Worm (Caenorhabditis elegans): ENCODE results near the gene C06E4.1.

C06E4.1 gene

DNA sequence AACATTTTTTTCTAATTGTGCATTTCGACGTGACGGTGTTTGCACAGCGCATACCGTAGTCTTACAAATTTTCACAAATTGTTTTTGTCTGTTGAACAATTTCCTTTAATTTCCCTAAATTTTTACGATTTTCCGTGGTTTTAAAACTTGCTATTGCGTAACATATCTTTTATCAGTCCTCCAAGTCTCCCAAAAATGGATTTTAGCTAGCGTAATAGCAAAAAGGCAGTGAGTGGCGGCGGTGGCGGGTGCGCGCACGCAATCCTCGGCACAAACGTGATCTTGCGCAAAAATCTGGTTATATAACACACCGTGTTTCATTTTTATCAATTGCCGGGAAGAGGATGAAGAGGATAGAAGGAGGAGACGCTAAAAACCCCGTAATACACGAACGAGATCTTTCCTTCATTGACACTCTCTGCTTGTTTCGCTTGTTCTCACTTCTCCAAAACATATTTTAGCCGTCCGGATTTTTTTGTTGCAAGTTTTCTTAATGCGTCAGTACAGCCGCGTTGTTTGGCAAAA lies 46.7 kb upstream of the C06E4.1 start:
- no peak for TF ChIP-seq madf-10 (tag; optimal IDR thresholded peaks at IDR 0.05)
- TF ChIP-seq fkh-3 (tag; optimal IDR thresholded peaks at IDR 0.05): no peak
- TF ChIP-seq nhr-90 (tag; optimal IDR thresholded peaks at IDR 0.05): no peak
- peak; percentile 21 for TF ChIP-seq lsl-1 (GFP tag; optimal IDR thresholded peaks at IDR 0.05)
- TF ChIP-seq mxl-1 (tag; optimal IDR thresholded peaks at IDR 0.05): no peak
- TF ChIP-seq B0261.1 (tag; optimal IDR thresholded peaks at IDR 0.05): no peak
- TF ChIP-seq cebp-1 (GFP tag; IDR thresholded peaks at IDR 0.05): no peak
- no peak for TF ChIP-seq cebp-1 (tag; optimal IDR thresholded peaks at IDR 0.05)
- no peak for TF ChIP-seq tbx-9 (tag; optimal IDR thresholded peaks at IDR 0.05; ENCODE audit: borderline replicate concordance)
- TF ChIP-seq aptf-2 (GFP tag; conservative IDR thresholded peaks at IDR 0.05): no peak
- TF ChIP-seq F57C9.4 (tag; optimal IDR thresholded peaks at IDR 0.05): peak; percentile 14
- TF ChIP-seq K11D2.4 (GFP tag; IDR thresholded peaks at IDR 0.05): no peak
- no peak for TF ChIP-seq aptf-3 (GFP tag; IDR thresholded peaks at IDR 0.05)
- TF ChIP-seq ccch-3 (GFP tag; optimal IDR thresholded peaks at IDR 0.05): no peak
- TF ChIP-seq attf-3 (GFP tag; conservative IDR thresholded peaks at IDR 0.05): no peak
- TF ChIP-seq dox-1 (GFP tag; IDR thresholded peaks at IDR 0.05): peak; percentile 25; the same call in 1 of the 2 replicates
- TF ChIP-seq nfya-2 (GFP tag; IDR thresholded peaks at IDR 0.05): no peak
- no peak for TF ChIP-seq attf-6 (GFP tag; IDR thresholded peaks at IDR 0.05)
- no peak for TF ChIP-seq repo-1 (tag; optimal IDR thresholded peaks at IDR 0.05)
- no peak for TF ChIP-seq ZK185.1 (tag; optimal IDR thresholded peaks at IDR 0.05; ENCODE audit: poor library complexity, severe bottlenecking)
- no peak for TF ChIP-seq zfh-2 (GFP tag; conservative IDR thresholded peaks at IDR 0.05)
- no peak for TF ChIP-seq K12H6.12 (tag; optimal IDR thresholded peaks at IDR 0.05)
- TF ChIP-seq snpc-1.1 (tag; optimal IDR thresholded peaks at IDR 0.05; ENCODE audit: insufficient read depth): no peak
- no peak for TF ChIP-seq ztf-28 (GFP tag; IDR thresholded peaks at IDR 0.05)
- TF ChIP-seq athp-1 (tag; optimal IDR thresholded peaks at IDR 0.05): no peak

DNA sequence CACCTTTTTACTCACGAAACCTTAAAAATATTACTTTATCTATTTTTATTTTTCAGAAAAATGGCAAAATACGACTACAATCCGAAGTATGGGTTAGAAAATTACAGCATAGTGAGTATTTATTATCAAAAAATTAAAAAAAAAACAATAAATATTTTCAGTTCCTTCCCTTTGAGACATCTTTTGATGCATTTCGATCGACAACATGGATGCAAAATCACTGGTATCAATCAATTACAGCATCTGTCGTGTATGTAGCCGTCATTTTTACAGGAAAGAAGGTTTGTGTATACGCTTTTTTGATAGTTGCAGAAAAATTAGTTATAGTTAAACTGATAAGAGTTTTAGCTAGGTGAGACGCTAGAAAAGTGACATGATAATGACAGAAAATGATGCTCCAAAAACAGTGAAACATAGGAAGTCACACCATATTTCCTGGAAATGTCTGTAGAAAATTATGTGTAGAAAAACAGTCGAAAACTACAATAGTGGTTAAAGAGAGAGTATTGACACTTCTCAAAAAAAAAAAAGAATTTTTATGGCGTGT lies 45.3 kb upstream of the C06E4.1 start, which contains the start of gene elo-3:
TSS of gene elo-3 (plus strand) at position 51 of the 547 bp plus-strand sequence.
- 0 out of 2 replicates have a peak, but pooled peaks have one; percentile 26 for TF ChIP-seq nfyb-1 (GFP tag; IDR thresholded peaks at IDR 0.05)
- no peak for TF ChIP-seq repo-1 (tag; optimal IDR thresholded peaks at IDR 0.05)
- TF ChIP-seq let-607 (tag; optimal IDR thresholded peaks at IDR 0.05): peak in 1 of 2 experiments; percentile 3
- no peak for TF ChIP-seq bed-2 (GFP tag; IDR thresholded peaks at IDR 0.05)
- TF ChIP-seq nhr-80 (tag; optimal IDR thresholded peaks at IDR 0.05): peak; percentile 83

ce11 chrIV:7240564-7240963 lies 42.5 kb upstream of the C06E4.1 start:
- TF ChIP-seq F22D6.2 (tag; optimal IDR thresholded peaks at IDR 0.05) (no peak), ztf-22 (GFP tag; optimal IDR thresholded peaks at IDR 0.05) (no peak), gei-17 (GFP tag; optimal IDR thresholded peaks at IDR 0.05) (no peak), F52B5.7 (tag; optimal IDR thresholded peaks at IDR 0.05) (peak; percentile 59), egrh-3 (GFP tag; IDR thresholded peaks at IDR 0.05) (no peak), xnd-1 (tag; optimal IDR thresholded peaks at IDR 0.05) (no peak), madf-6 (GFP tag; IDR thresholded peaks at IDR 0.05) (peak; percentile 18; the same call in 1 of the 2 replicates), Y53F4B.3 (GFP tag; IDR thresholded peaks at IDR 0.05) (no peak), die-1 (tag; optimal IDR thresholded peaks at IDR 0.05) (no peak), dpff-1 (tag; optimal IDR thresholded peaks at IDR 0.05) (peak; percentile 53), pbrm-1 (GFP tag; IDR thresholded peaks at IDR 0.05) (no peak), Y67H2A.10 (GFP tag; conservative IDR thresholded peaks at IDR 0.05) (no peak), tbx-9 (tag; optimal IDR thresholded peaks at IDR 0.05; ENCODE audit: borderline replicate concordance) (no peak), F39B2.1 (GFP tag; IDR thresholded peaks at IDR 0.05) (no peak), sptf-2 (GFP tag; optimal IDR thresholded peaks at IDR 0.05) (no peak), ZK185.1 (tag; optimal IDR thresholded peaks at IDR 0.05; ENCODE audit: poor library complexity, severe bottlenecking) (no peak), ztf-25 (GFP tag; IDR thresholded peaks at IDR 0.05) (no peak), snpc-1.3 (tag; optimal IDR thresholded peaks at IDR 0.05; ENCODE audit: insufficient read depth) (no peak), cebp-1 (GFP tag; IDR thresholded peaks at IDR 0.05) (no peak), cebp-1 (tag; optimal IDR thresholded peaks at IDR 0.05) (peak; percentile 27), T07F8.4 (tag; optimal IDR thresholded peaks at IDR 0.05) (no peak)
